Worm (Caenorhabditis elegans) whole organism, early embryonic: ENCODE results near the gene K09E2.1.

ENCODE experiments used
- B0310.2 ChIP-seq: sonication (generic microtip); optimal IDR thresholded peaks from 2 replicates; lab custom pipeline; 2016; ENCODE audit warnings: mild to moderate bottlenecking, missing genetic modification characterization, missing compliant biosample characterization
- F13C5.2 ChIP-seq: sonication (generic microtip); optimal IDR thresholded peaks from 2 replicates; lab custom pipeline; 2017; ENCODE audit warnings: mild to moderate bottlenecking, missing genetic modification characterization, inconsistent platforms, missing compliant biosample characterization
- aly-1 ChIP-seq: sonication (generic microtip); optimal IDR thresholded peaks from 2 replicates; lab custom pipeline; 2016; ENCODE audit warnings: missing genetic modification characterization, missing compliant biosample characterization
- ama-1 ChIP-seq: fragments of 150-350 bp; optimal IDR thresholded peaks from 2 replicates; lab custom pipeline; 2014
- ceh-13 ChIP-seq: fragments of 200-800 bp; sonication (Bioruptor generic); optimal IDR thresholded peaks from 2 replicates; lab custom pipeline; 2018; ENCODE audit warnings: mild to moderate bottlenecking, missing genetic modification characterization, missing compliant biosample characterization
- ceh-36 ChIP-seq: sonication (generic microtip); optimal IDR thresholded peaks from 2 replicates; lab custom pipeline; 2016; ENCODE audit warnings: missing genetic modification characterization, inconsistent platforms, missing compliant biosample characterization
- ets-7 ChIP-seq: sonication (generic microtip); optimal IDR thresholded peaks from 2 replicates; lab custom pipeline; 2016; ENCODE audit warnings: missing genotype, missing genetic modification characterization, missing compliant biosample characterization
- flt-1 ChIP-seq: fragments of 200-800 bp; sonication (Bioruptor generic); IDR thresholded peaks from 2 replicates; pipeline ENCODE4 v1.3.6; 2022; ENCODE audit warnings: missing genetic modification characterization, missing compliant biosample characterization
- hmbx-1 ChIP-seq: sonication (generic microtip); optimal IDR thresholded peaks from 2 replicates; lab custom pipeline; 2016; ENCODE audit warnings: mild to moderate bottlenecking, missing genetic modification characterization, missing compliant biosample characterization
- hmg-4 ChIP-seq: fragments of 200-800 bp; sonication (Bioruptor generic); optimal IDR thresholded peaks from 2 replicates; lab custom pipeline; 2018; ENCODE audit warnings: mild to moderate bottlenecking, missing genetic modification characterization, missing compliant biosample characterization
- hnd-1 ChIP-seq: sonication (generic microtip); optimal IDR thresholded peaks from 2 replicates; lab custom pipeline; 2016; ENCODE audit warnings: missing genetic modification characterization, missing compliant biosample characterization
- pes-1 ChIP-seq: fragments of 200-800 bp; sonication (Bioruptor generic); IDR thresholded peaks from 2 replicates; pipeline ENCODE4 v1.3.6; 2022; ENCODE audit warnings: missing genetic modification reagents, missing genetic modification characterization, missing compliant biosample characterization
- scrt-1 ChIP-seq: fragments of 200-800 bp; sonication (Bioruptor generic); IDR thresholded peaks from 2 replicates; pipeline ENCODE4 v1.3.6; 2022; ENCODE audit warnings: missing genetic modification characterization, missing compliant biosample characterization
- sea-1 ChIP-seq: fragments of 200-800 bp; sonication (Bioruptor generic); conservative IDR thresholded peaks from 2 replicates; pipeline ENCODE4 v1.3.6; 2022; ENCODE audit warnings: missing genetic modification characterization, missing compliant biosample characterization
- tbx-11 ChIP-seq: fragments of 200-800 bp; sonication (Bioruptor generic); IDR thresholded peaks from 2 replicates; pipeline ENCODE4 v1.3.6; 2022; ENCODE audit warnings: missing genetic modification characterization, missing compliant biosample characterization
- tbx-37 ChIP-seq: fragments of 200-800 bp; sonication (Bioruptor generic); conservative IDR thresholded peaks from 2 replicates; pipeline ENCODE4 v1.3.6; 2022; ENCODE audit warnings: missing genetic modification reagents, missing genetic modification characterization, missing compliant biosample characterization
- tra-4 ChIP-seq: sonication (generic microtip); optimal IDR thresholded peaks from 2 replicates; lab custom pipeline; 2017; ENCODE audit warnings: missing genetic modification characterization, missing compliant biosample characterization

The K09E2.1 gene

ce11 chrX:8709424-8709823, 27.7 kb downstream of the K09E2.1 start, which contains the start of gene kreg-1:
Gene kreg-1, plus strand, starts transcription at chrX:8709764.
- TF ChIP-seq sea-1 (GFP tag; lab: Robert Waterston, UW) (no peak), ets-7 (no peak), B0310.2 (no peak), pes-1 (GFP tag; lab: Robert Waterston, UW) (no peak), ama-1 (no peak), hmbx-1 (tag; lab: Kevin White, UChicago) (no peak), tra-4 (no peak), ceh-36 (tag; lab: Kevin White, UChicago) (no peak), F13C5.2 (tag; lab: Kevin White, UChicago) (no peak), ceh-13 (GFP tag; lab: Kevin White, UChicago) (no peak), scrt-1 (GFP tag; lab: Robert Waterston, UW) (no peak), tbx-37 (GFP tag; lab: Robert Waterston, UW) (no peak), flt-1 (no peak), hmg-4 (GFP tag; lab: Kevin White, UChicago) (no peak), tbx-11 (GFP tag; lab: Robert Waterston, UW) (no peak), hnd-1 (tag; lab: Kevin White, UChicago) (no peak)

ce11 chrX:8711141-8711645, 29.5 kb downstream of the K09E2.1 start, which contains the start of gene F53A9.1:
Gene F53A9.1, plus strand, starts transcription at chrX:8711595.
- TF ChIP-seq tbx-11 (GFP tag; lab: Robert Waterston, UW) = no peak

- TF ChIP-seq ets-7 (no peak), ceh-36 (tag; lab: Kevin White, UChicago) (no peak), ama-1 (no peak), hmbx-1 (tag; lab: Kevin White, UChicago) (no peak), tbx-11 (GFP tag; lab: Robert Waterston, UW) (no peak), sea-1 (GFP tag; lab: Robert Waterston, UW) (no peak), tra-4 (no peak), flt-1 (no peak), hmg-4 (GFP tag; lab: Kevin White, UChicago) (no peak), aly-1 (no peak), F13C5.2 (tag; lab: Kevin White, UChicago) (no peak), hnd-1 (tag; lab: Kevin White, UChicago) (no peak), scrt-1 (GFP tag; lab: Robert Waterston, UW) (no peak), pes-1 (GFP tag; lab: Robert Waterston, UW) (no peak)
Observed at ce11 chrX:8712662-8713061, 31.0 kb downstream of the K09E2.1 start.

ce11 chrX:8713754-8714295, 32.1 kb downstream of the K09E2.1 start, which contains the start of gene F53A9.6:
Gene F53A9.6, minus strand, starts transcription at chrX:8713804.
- no peak for TF ChIP-seq tbx-37 (GFP tag; lab: Robert Waterston, UW)
- TF ChIP-seq B0310.2 = no peak
- no peak for TF ChIP-seq tra-4
- no peak for TF ChIP-seq ama-1
- TF ChIP-seq tbx-11 (GFP tag; lab: Robert Waterston, UW) = no peak
- TF ChIP-seq hnd-1 (tag; lab: Kevin White, UChicago) = no peak
- no peak for TF ChIP-seq ets-7
- TF ChIP-seq flt-1 = no peak
- no peak for TF ChIP-seq scrt-1 (GFP tag; lab: Robert Waterston, UW)
- no peak for TF ChIP-seq pes-1 (GFP tag; lab: Robert Waterston, UW)
- no peak for TF ChIP-seq aly-1
- no peak for TF ChIP-seq hmbx-1 (tag; lab: Kevin White, UChicago)
- no peak for TF ChIP-seq F13C5.2 (tag; lab: Kevin White, UChicago)
- TF ChIP-seq ceh-36 (tag; lab: Kevin White, UChicago) = no peak
- no peak for TF ChIP-seq hmg-4 (GFP tag; lab: Kevin White, UChicago)
- TF ChIP-seq ceh-13 (GFP tag; lab: Kevin White, UChicago) = no peak

- TF ChIP-seq sea-1 (GFP tag; lab: Robert Waterston, UW) (no peak), ceh-36 (tag; lab: Kevin White, UChicago) (no peak), B0310.2 (no peak), tra-4 (no peak), ceh-13 (GFP tag; lab: Kevin White, UChicago) (no peak), ets-7 (no peak), ama-1 (no peak), scrt-1 (GFP tag; lab: Robert Waterston, UW) (no peak), aly-1 (no peak), flt-1 (no peak), tbx-11 (GFP tag; lab: Robert Waterston, UW) (no peak), hmbx-1 (tag; lab: Kevin White, UChicago) (no peak), tbx-37 (GFP tag; lab: Robert Waterston, UW) (no peak)
Observed at ce11 chrX:8714845-8715244, 33.1 kb downstream of the K09E2.1 start.

- no peak for TF ChIP-seq ama-1
- no peak for TF ChIP-seq ets-7
- no peak for TF ChIP-seq hmbx-1 (tag; lab: Kevin White, UChicago)
- TF ChIP-seq pes-1 (GFP tag; lab: Robert Waterston, UW) = no peak
- TF ChIP-seq ceh-36 (tag; lab: Kevin White, UChicago) = no peak
- no peak for TF ChIP-seq F13C5.2 (tag; lab: Kevin White, UChicago)
- TF ChIP-seq tra-4 = no peak
- TF ChIP-seq tbx-11 (GFP tag; lab: Robert Waterston, UW) = no peak
- TF ChIP-seq sea-1 (GFP tag; lab: Robert Waterston, UW) = no peak
- TF ChIP-seq hmg-4 (GFP tag; lab: Kevin White, UChicago) = no peak
- TF ChIP-seq tbx-37 (GFP tag; lab: Robert Waterston, UW) = no peak
- TF ChIP-seq scrt-1 (GFP tag; lab: Robert Waterston, UW) = no peak
Observed at ce11 chrX:8716822-8717221, 35.1 kb downstream of the K09E2.1 start, which contains the start of gene F53A9.7. Gene F53A9.7, minus strand, starts transcription at chrX:8716922.

ce11 chrX:8718153-8718552, 36.5 kb downstream of the K09E2.1 start:
- no peak for TF ChIP-seq scrt-1 (GFP tag; lab: Robert Waterston, UW)
- TF ChIP-seq F13C5.2 (tag; lab: Kevin White, UChicago) = no peak
- TF ChIP-seq ets-7 = no peak
- no peak for TF ChIP-seq tbx-37 (GFP tag; lab: Robert Waterston, UW)
- TF ChIP-seq hnd-1 (tag; lab: Kevin White, UChicago) = no peak
- no peak for TF ChIP-seq pes-1 (GFP tag; lab: Robert Waterston, UW)
- TF ChIP-seq tra-4 = no peak
- no peak for TF ChIP-seq ceh-13 (GFP tag; lab: Kevin White, UChicago)
- no peak for TF ChIP-seq aly-1
